Fruit fly (Drosophila melanogaster) whole organism, embryonic: Measurements from ENCODE around the gene CG7987.

Experiments
- ATbp ChIP-seq: fragments of 200-800 bp; sonication (Bioruptor generic); optimal IDR thresholded peaks from 2 replicates; lab custom pipeline; 2017; ENCODE audit warnings: missing biosample characterization, mild to moderate bottlenecking, missing genetic modification characterization, missing genetic modification reagents
- Abd-B ChIP-seq: fragments of 200-800 bp; sonication (Bioruptor generic); optimal IDR thresholded peaks from 2 replicates; lab custom pipeline; 2018; ENCODE audit warnings: missing biosample characterization, mild to moderate bottlenecking, missing genetic modification characterization, moderate library complexity
- Awh ChIP-seq: fragments of 200-800 bp; sonication (Bioruptor generic); IDR thresholded peaks from 2 replicates; pipeline ENCODE4, ENCODE4 v1.3.6; 2022; ENCODE audit warnings: missing biosample characterization, missing genetic modification characterization
- CG11504 ChIP-seq: fragments of 200-800 bp; sonication (Bioruptor generic); optimal IDR thresholded peaks from 3 replicates; lab custom pipeline; 2019; ENCODE audit warnings: missing biosample characterization, mild to moderate bottlenecking, missing genetic modification characterization, moderate library complexity
- CG11560 ChIP-seq: fragments of 200-800 bp; sonication (Bioruptor generic); IDR thresholded peaks from 3 replicates; pipeline ENCODE4 v1.3.6; 2022; ENCODE audit warnings: missing biosample characterization, missing genetic modification characterization
- CG14710 ChIP-seq: fragments of 200-800 bp; sonication (Bioruptor generic); optimal IDR thresholded peaks from 3 replicates; lab custom pipeline; 2019; ENCODE audit warnings: missing biosample characterization, mild to moderate bottlenecking, missing genetic modification characterization, moderate library complexity
- CG15269 ChIP-seq: fragments of 200-800 bp; sonication (Bioruptor generic); optimal IDR thresholded peaks from 2 replicates; lab custom pipeline; 2018; ENCODE audit warnings: missing biosample characterization, mild to moderate bottlenecking, missing genetic modification characterization, moderate library complexity
- CG17385 ChIP-seq: fragments of 200-800 bp; sonication (Bioruptor generic); optimal IDR thresholded peaks from 3 replicates; lab custom pipeline; 2018; ENCODE audit warnings: missing biosample characterization, mild to moderate bottlenecking, missing genetic modification characterization
- CG17612 ChIP-seq: fragments of 200-800 bp; sonication (Bioruptor generic); IDR thresholded peaks from 2 replicates; pipeline ENCODE4 v1.3.6; 2022; ENCODE audit warnings: missing biosample characterization, missing genetic modification characterization
- CG18262 ChIP-seq: fragments of 200-800 bp; optimal IDR thresholded peaks from 3 replicates; lab custom pipeline; 2019; ENCODE audit warnings: missing biosample characterization, mild to moderate bottlenecking, missing genetic modification characterization, moderate library complexity
- CG18764 ChIP-seq: fragments of 200-800 bp; sonication (Bioruptor generic); optimal IDR thresholded peaks from 3 replicates; lab custom pipeline; 2016; ENCODE audit warnings: missing biosample characterization, missing genetic modification characterization
- CG2116 ChIP-seq: fragments of 200-800 bp; sonication (Bioruptor generic); optimal IDR thresholded peaks from 3 replicates; lab custom pipeline; 2018; ENCODE audit warnings: missing biosample characterization, mild to moderate bottlenecking, missing genetic modification characterization
- CG34422 ChIP-seq: fragments of 200-800 bp; sonication (Bioruptor generic); IDR thresholded peaks from 3 replicates; pipeline ENCODE4 v1.3.6; 2022; ENCODE audit warnings: missing biosample characterization, missing genetic modification characterization
- CG5180 ChIP-seq: fragments of 200-800 bp; sonication (Bioruptor generic); optimal IDR thresholded peaks from 3 replicates; lab custom pipeline; 2017; ENCODE audit warnings: missing biosample characterization, missing genetic modification characterization, mild to moderate bottlenecking, moderate library complexity, missing genetic modification reagents
- CG7372 ChIP-seq: fragments of 200-800 bp; sonication (Bioruptor generic); IDR thresholded peaks from 2 replicates; pipeline ENCODE4 v1.3.6; 2022; ENCODE audit warnings: missing biosample characterization, missing genetic modification characterization
- CG7556 ChIP-seq: fragments of 200-800 bp; sonication (Bioruptor generic); optimal IDR thresholded peaks from 2 replicates; lab custom pipeline; 2017; ENCODE audit warnings: missing biosample characterization, mild to moderate bottlenecking, missing genetic modification characterization
- CG7786 ChIP-seq: fragments of 200-800 bp; sonication (Bioruptor generic); optimal IDR thresholded peaks from 2 replicates; lab custom pipeline; 2016; ENCODE audit warnings: missing biosample characterization, missing genetic modification characterization
- CG8765 ChIP-seq: fragments of 200-800 bp; sonication (Bioruptor generic); IDR thresholded peaks from 2 replicates; pipeline ENCODE4 v1.3.6; 2022; ENCODE audit warnings: missing biosample characterization, missing genetic modification characterization
- CG9437 ChIP-seq: fragments of 200-800 bp; sonication (Bioruptor generic); optimal IDR thresholded peaks from 2 replicates; lab custom pipeline; 2018; ENCODE audit warnings: missing biosample characterization, mild to moderate bottlenecking, missing genetic modification characterization
- CG9727 ChIP-seq: fragments of 200-800 bp; sonication (Bioruptor generic); optimal IDR thresholded peaks from 3 replicates; lab custom pipeline; 2017; ENCODE audit warnings: missing biosample characterization, mild to moderate bottlenecking, missing genetic modification characterization
- Camta ChIP-seq: fragments of 200-800 bp; sonication (Bioruptor generic); optimal IDR thresholded peaks from 2 replicates; lab custom pipeline; 2016; ENCODE audit warnings: missing biosample characterization, missing genetic modification characterization
- D19B ChIP-seq: fragments of 200-800 bp; sonication (Bioruptor generic); optimal IDR thresholded peaks from 2 replicates; lab custom pipeline; 2017; ENCODE audit warnings: missing biosample characterization, mild to moderate bottlenecking, missing genetic modification characterization
- Doc3 ChIP-seq: fragments of 200-800 bp; sonication (Bioruptor generic); IDR thresholded peaks from 3 replicates; pipeline ENCODE4 v1.3.6; 2022; ENCODE audit warnings: missing biosample characterization, missing genetic modification characterization; ENCODE audit not compliant: partially characterized antibody
- Ets65A ChIP-seq: fragments of 200-800 bp; sonication (Bioruptor generic); peaks from one replicate; lab custom pipeline; 2016; ENCODE audit warnings: missing biosample characterization, missing genetic modification characterization
- HmgZ ChIP-seq: fragments of 200-800 bp; sonication (Bioruptor generic); optimal IDR thresholded peaks from 2 replicates; lab custom pipeline; 2018; ENCODE audit warnings: missing biosample characterization, mild to moderate bottlenecking, missing genetic modification characterization
- Hr3 ChIP-seq: fragments of 200-800 bp; sonication (Bioruptor generic); optimal IDR thresholded peaks from 3 replicates; lab custom pipeline; 2016; ENCODE audit warnings: missing biosample characterization, missing genetic modification characterization
- Nf-YA ChIP-seq: fragments of 200-800 bp; sonication (Bioruptor generic); IDR thresholded peaks from 2 replicates; pipeline ENCODE4 v1.3.6; 2022; ENCODE audit warnings: missing biosample characterization, missing genetic modification characterization
- NfI ChIP-seq: fragments of 200-800 bp; sonication (Bioruptor generic); optimal IDR thresholded peaks from 3 replicates; lab custom pipeline; 2018; ENCODE audit warnings: missing biosample characterization, mild to moderate bottlenecking, missing genetic modification characterization, moderate library complexity
- Sox100B ChIP-seq: fragments of 200-800 bp; sonication (Bioruptor generic); optimal IDR thresholded peaks from 3 replicates; lab custom pipeline; 2018; ENCODE audit warnings: missing biosample characterization, mild to moderate bottlenecking, missing genetic modification characterization
- Usf ChIP-seq: fragments of 200-800 bp; sonication (Bioruptor generic); optimal IDR thresholded peaks from 2 replicates; lab custom pipeline; 2017; ENCODE audit warnings: missing genotype, missing biosample characterization, missing genetic modification characterization
- Xbp1 ChIP-seq: fragments of 200-800 bp; sonication (Bioruptor generic); optimal IDR thresholded peaks from 3 replicates; lab custom pipeline; 2016; ENCODE audit warnings: missing biosample characterization, mild to moderate bottlenecking, missing genetic modification characterization
- az2 ChIP-seq: fragments of 200-800 bp; sonication (Bioruptor generic); optimal IDR thresholded peaks from 3 replicates; lab custom pipeline; 2016; ENCODE audit warnings: missing biosample characterization, missing genetic modification characterization
- bab2 ChIP-seq: fragments of 200-800 bp; sonication (Bioruptor generic); optimal IDR thresholded peaks from 2 replicates; lab custom pipeline; 2016; ENCODE audit warnings: missing biosample characterization, missing genetic modification characterization
- br ChIP-seq: fragments of >200 bp; optimal IDR thresholded peaks from 2 replicates; lab custom pipeline; 2017
- bsh ChIP-seq, 2 experiments: fragments of 200-800 bp; sonication (Bioruptor generic); optimal IDR thresholded peaks; 2 replicates each; lab custom pipeline; 2017 to 2018; ENCODE audit warnings: mild to moderate bottlenecking in 2 of 2, missing biosample characterization in 2 of 2, missing genetic modification characterization in 2 of 2, moderate library complexity in 1 of 2
- crol ChIP-seq: fragments of 200-800 bp; sonication (Bioruptor generic); IDR thresholded peaks from 2 replicates; pipeline ENCODE4 v1.3.6; 2022; ENCODE audit warnings: missing biosample characterization, missing genetic modification characterization
- fru ChIP-seq: fragments of >200 bp; optimal IDR thresholded peaks from 2 replicates; lab custom pipeline; 2017
- gcm ChIP-seq: fragments of 200-800 bp; sonication (Bioruptor generic); optimal IDR thresholded peaks from 2 replicates; lab custom pipeline; 2019; ENCODE audit warnings: missing biosample characterization, mild to moderate bottlenecking, missing genetic modification characterization, moderate library complexity
- grn ChIP-seq: fragments of 200-800 bp; sonication (Bioruptor generic); optimal IDR thresholded peaks from 3 replicates; lab custom pipeline; 2017; ENCODE audit warnings: missing biosample characterization, missing genetic modification characterization
- ind ChIP-seq: fragments of 200-800 bp; sonication (Bioruptor generic); optimal IDR thresholded peaks from 3 replicates; lab custom pipeline; 2016; ENCODE audit warnings: missing biosample characterization, missing genetic modification characterization
- inv ChIP-seq: fragments of 200-800 bp; sonication (Bioruptor generic); IDR thresholded peaks from 2 replicates; pipeline ENCODE4 v1.3.6; 2022; ENCODE audit warnings: missing biosample characterization, missing genetic modification characterization; ENCODE audit not compliant: partially characterized antibody
- lmd ChIP-seq: fragments of 200-800 bp; sonication (Bioruptor generic); IDR thresholded peaks from 2 replicates; pipeline ENCODE4 v1.3.6; 2022; ENCODE audit warnings: missing biosample characterization, missing genetic modification characterization
- pb ChIP-seq: fragments of 200-800 bp; sonication (Bioruptor generic); optimal IDR thresholded peaks from 3 replicates; lab custom pipeline; 2016; ENCODE audit warnings: missing biosample characterization, missing genetic modification characterization
- psq ChIP-seq: fragments of 200-800 bp; sonication (Bioruptor generic); optimal IDR thresholded peaks from 2 replicates; lab custom pipeline; 2017; ENCODE audit warnings: missing biosample characterization, missing genetic modification characterization
- salm ChIP-seq: fragments of 200-800 bp; sonication (Bioruptor generic); optimal IDR thresholded peaks from 2 replicates; lab custom pipeline; 2018; ENCODE audit warnings: missing biosample characterization, mild to moderate bottlenecking, missing genetic modification characterization
- sd ChIP-seq: fragments of 200-800 bp; sonication (Bioruptor generic); optimal IDR thresholded peaks from 3 replicates; lab custom pipeline; 2018; ENCODE audit warnings: missing biosample characterization, mild to moderate bottlenecking, missing genetic modification characterization, moderate library complexity
- seq ChIP-seq: fragments of 200-800 bp; sonication (Bioruptor generic); IDR thresholded peaks from 2 replicates; pipeline ENCODE4 v1.3.6; 2022; ENCODE audit warnings: missing biosample characterization, missing genetic modification characterization
- so ChIP-seq: fragments of 200-800 bp; sonication (Bioruptor generic); IDR thresholded peaks from 3 replicates; pipeline ENCODE4 v1.3.6; 2022; ENCODE audit warnings: missing biosample characterization, missing genetic modification characterization
- sr ChIP-seq: fragments of 200-800 bp; sonication (Bioruptor generic); IDR thresholded peaks from 3 replicates; pipeline ENCODE4 v1.3.6; 2022; ENCODE audit warnings: missing biosample characterization, missing genetic modification characterization
- tgo ChIP-seq: fragments of 200-800 bp; sonication (Bioruptor generic); IDR thresholded peaks from 3 replicates; pipeline ENCODE4 v1.3.6; 2022; ENCODE audit warnings: missing biosample characterization, missing genetic modification characterization
- tio ChIP-seq: fragments of 200-800 bp; sonication (Bioruptor generic); optimal IDR thresholded peaks from 2 replicates; lab custom pipeline; 2017; ENCODE audit warnings: missing biosample characterization, missing genetic modification characterization, inconsistent platforms
- tx ChIP-seq: fragments of 200-800 bp; sonication (Bioruptor generic); optimal IDR thresholded peaks from 2 replicates; lab custom pipeline; 2016; ENCODE audit warnings: missing biosample characterization, missing genetic modification characterization
- usp ChIP-seq: fragments of >200 bp; optimal IDR thresholded peaks from 2 replicates; lab custom pipeline; 2017; ENCODE audit warnings: missing biosample characterization, missing genetic modification characterization

CG7987 gene

DNA sequence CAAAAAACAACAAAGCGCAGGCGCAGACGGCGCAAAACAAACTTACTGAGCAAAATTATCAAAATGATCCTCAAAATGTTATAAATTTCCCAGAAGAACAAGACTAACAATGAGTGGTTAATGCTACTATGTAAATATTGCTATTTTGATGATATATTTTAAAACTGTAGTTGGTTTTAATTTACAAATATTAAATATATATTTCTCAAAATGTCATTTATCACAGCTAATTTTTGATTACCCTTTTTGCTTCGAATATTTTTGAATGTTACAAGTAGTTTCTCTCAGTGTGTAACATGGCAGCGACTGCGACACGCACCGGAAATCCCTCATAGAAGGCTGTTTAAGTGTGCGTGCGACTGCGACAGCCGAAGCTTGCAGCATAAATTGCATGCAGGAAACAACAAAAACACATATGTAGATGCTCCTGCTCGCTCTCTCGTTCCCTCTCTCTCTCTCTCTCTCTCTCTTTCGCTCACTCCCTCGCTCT lies 22.3 kb upstream of the CG7987 start (continued):
- TF ChIP-seq salm (tag; lab: Kevin White, UChicago) (no peak), bsh (GFP tag; optimal IDR thresholded peaks at IDR 0.05; lab: Kevin White, UChicago) (peak in 1 of 2 experiments; percentile 64), Usf (GFP tag; lab: Kevin White, UChicago) (no peak), inv (GFP tag; lab: Robert Waterston, UW) (no peak), seq (GFP tag; lab: Robert Waterston, UW) (no peak), CG18262 (tag; lab: Kevin White, UChicago) (peak; percentile 73), az2 (GFP tag; lab: Kevin White, UChicago) (peak; percentile 33), CG18764 (no peak), grn (GFP tag; lab: Kevin White, UChicago) (no peak), crol (GFP tag; lab: Robert Waterston, UW) (0 out of 2 replicates have a peak, but pooled peaks have one; percentile 2), ind (GFP tag; lab: Kevin White, UChicago) (no peak), CG34422 (GFP tag; lab: Robert Waterston, UW) (no peak), NfI (GFP tag; lab: Kevin White, UChicago) (no peak), Awh (GFP tag; lab: Robert Waterston, UW) (no peak), bab2 (GFP tag; lab: Kevin White, UChicago) (no peak), Abd-B (no peak), CG7556 (GFP tag; lab: Kevin White, UChicago) (peak; percentile 45), ATbp (GFP tag; lab: Kevin White, UChicago) (peak; percentile 38), CG17385 (GFP tag; lab: Kevin White, UChicago) (peak; percentile 32), tio (GFP tag; lab: Kevin White, UChicago) (peak; percentile 19), CG9727 (GFP tag; lab: Kevin White, UChicago) (peak; percentile 52), tx (GFP tag; lab: Kevin White, UChicago) (no peak), CG8765 (no peak), gcm (GFP tag; lab: Kevin White, UChicago) (no peak), CG2116 (GFP tag; lab: Kevin White, UChicago) (no peak), CG15269 (tag; lab: Kevin White, UChicago) (peak; percentile 22), Camta (GFP tag; lab: Kevin White, UChicago) (no peak), pb (GFP tag; lab: Kevin White, UChicago) (no peak), psq (GFP tag; lab: Kevin White, UChicago) (no peak), CG11504 (tag; lab: Kevin White, UChicago) (peak; percentile 64), CG11560 (tag; lab: Robert Waterston, UW) (no peak), sr (GFP tag; lab: Robert Waterston, UW) (no peak), sd (tag; lab: Kevin White, UChicago) (no peak), Ets65A (peak; percentile 85), Sox100B (GFP tag; lab: Kevin White, UChicago) (peak; percentile 50), CG14710 (tag; lab: Kevin White, UChicago) (peak; percentile 38), so (GFP tag; lab: Robert Waterston, UW) (no peak), CG7786 (GFP tag; lab: Kevin White, UChicago) (no peak), Doc3 (no peak), D19B (GFP tag; lab: Kevin White, UChicago) (no peak), CG17612 (GFP tag; lab: Robert Waterston, UW) (no peak), usp (GFP tag; lab: Kevin White, UChicago) (no peak), CG5180 (no peak), Xbp1 (GFP tag; lab: Kevin White, UChicago) (peak; percentile 28), fru (no peak), CG9437 (no peak), CG7372 (GFP tag; lab: Robert Waterston, UW) (no peak), Nf-YA (GFP tag; lab: Robert Waterston, UW) (no peak), HmgZ (tag; lab: Kevin White, UChicago) (no peak), Hr3 (GFP tag; lab: Kevin White, UChicago) (no peak), lmd (GFP tag; lab: Robert Waterston, UW) (peak; percentile 44), br (lab: Kevin White, UChicago) (no peak), tgo (GFP tag; lab: Robert Waterston, UW) (peak; percentile 19; the same call in 1 of the 3 replicates)
